Fruit fly (Drosophila melanogaster): Measurements from ENCODE around the gene pira.
A peak's percentile ranks its signal among the peaks of the same experiment; 100 is the strongest.

pira gene

dm6 chrX:12727642-12728228 is 35.7 kb downstream of the pira start (continued):
- TF ChIP-seq Max (GFP tag; optimal IDR thresholded peaks at IDR 0.05) (no peak), CG8089 (GFP tag; optimal IDR thresholded peaks at IDR 0.05) (no peak), tin (GFP tag; optimal IDR thresholded peaks at IDR 0.05) (no peak), grn (GFP tag; optimal IDR thresholded peaks at IDR 0.05) (no peak), org-1 (GFP tag; optimal IDR thresholded peaks at IDR 0.05) (no peak), sim (GFP tag; IDR thresholded peaks at IDR 0.05) (no peak), CG10267 (tag; optimal IDR thresholded peaks at IDR 0.05) (no peak), ftz-f1 (GFP tag; optimal IDR thresholded peaks at IDR 0.05) (peak; percentile 50), CG5180 (GFP tag; optimal IDR thresholded peaks at IDR 0.05) (peak; percentile 78), CG2129 (GFP tag; IDR thresholded peaks at IDR 0.05; ENCODE audit: partially characterized antibody) (no peak), CG10959 (GFP tag; IDR thresholded peaks at IDR 0.05) (no peak), Jarid2 (GFP tag; optimal IDR thresholded peaks at IDR 0.05) (no peak), CG12744 (GFP tag; optimal IDR thresholded peaks at IDR 0.05) (no peak), zen (tag; optimal IDR thresholded peaks at IDR 0.05) (peak; percentile 19), CG12391 (tag; optimal IDR thresholded peaks at IDR 0.05) (no peak), CG3407 (GFP tag; optimal IDR thresholded peaks at IDR 0.05) (peak; percentile 20), peb (GFP tag; IDR thresholded peaks at IDR 0.05) (no peak), zen2 (GFP tag; IDR thresholded peaks at IDR 0.05; ENCODE audit: partially characterized antibody) (no peak), z (GFP tag; IDR thresholded peaks at IDR 0.05) (no peak), CG18476 (GFP tag; optimal IDR thresholded peaks at IDR 0.05) (no peak), Fer1 (GFP tag; optimal IDR thresholded peaks at IDR 0.05) (no peak), CG11456 (GFP tag; IDR thresholded peaks at IDR 0.05) (no peak), CG2202 (tag; optimal IDR thresholded peaks at IDR 0.05) (no peak), CG14860 (GFP tag; IDR thresholded peaks at IDR 0.05; ENCODE audit: partially characterized antibody) (no peak), ci (GFP tag; IDR thresholded peaks at IDR 0.05) (no peak), dmrt99B (tag; optimal IDR thresholded peaks at IDR 0.05) (no peak), ind (GFP tag; optimal IDR thresholded peaks at IDR 0.05) (no peak), prd (optimal IDR thresholded peaks at IDR 0.05) (no peak), prd (GFP tag; IDR thresholded peaks at IDR 0.05) (no peak), Dfd (GFP tag; optimal IDR thresholded peaks at IDR 0.05) (no peak), Mes4 (GFP tag; optimal IDR thresholded peaks at IDR 0.05) (no peak), Hr39 (optimal IDR thresholded peaks at IDR 0.05) (no peak), BEAF-32 (GFP tag; optimal IDR thresholded peaks at IDR 0.05) (no peak), CG17385 (GFP tag; optimal IDR thresholded peaks at IDR 0.05) (no peak), CG12769 (tag; optimal IDR thresholded peaks at IDR 0.05) (no peak), tll (GFP tag; optimal IDR thresholded peaks at IDR 0.05) (peak in 1 of 2 experiments; percentile 6), CG15011 (GFP tag; optimal IDR thresholded peaks at IDR 0.05) (no peak), Doc3 (GFP tag; IDR thresholded peaks at IDR 0.05; ENCODE audit: partially characterized antibody) (no peak), CG17328 (GFP tag; IDR thresholded peaks at IDR 0.05) (no peak), CG15479 (GFP tag; optimal IDR thresholded peaks at IDR 0.05) (peak; percentile 89), Fer3 (tag; optimal IDR thresholded peaks at IDR 0.05) (no peak), CG32772 (GFP tag; IDR thresholded peaks at IDR 0.05) (peak; percentile 30; the same call in 1 of the 2 replicates), crol (GFP tag; IDR thresholded peaks at IDR 0.05) (peak; percentile 72), CG3838 (GFP tag; optimal IDR thresholded peaks at IDR 0.05) (no peak), H2.0 (GFP tag; IDR thresholded peaks at IDR 0.05) (no peak), CG7987 (GFP tag; optimal IDR thresholded peaks at IDR 0.05) (no peak), CG8944 (GFP tag; optimal IDR thresholded peaks at IDR 0.05) (no peak), bsh (GFP tag; optimal IDR thresholded peaks at IDR 0.05) (no peak), Dll (GFP tag; IDR thresholded peaks at IDR 0.05; ENCODE audit: partially characterized antibody) (no peak), CG9727 (GFP tag; optimal IDR thresholded peaks at IDR 0.05) (no peak)

Measured in whole organism, embryonic.